Worm (Caenorhabditis elegans) whole organism, L2 larva: ENCODE data around the gene T23B5.3.
A peak's percentile ranks its signal among the peaks of the same experiment; 100 is the strongest.
"Not testable (repeated sequence)": the region's sequence is repeated elsewhere in the genome, so short reads cannot be mapped to it uniquely, and the experiment has no call there.

Experiments
- C34F6.9 ChIP-seq: fragments of 150-350 bp; optimal IDR thresholded peaks from 2 replicates; lab custom pipeline; 2014; ENCODE audit warnings: missing biosample characterization, missing genetic modification characterization
- F13H6.1 ChIP-seq: sonication (generic microtip); optimal IDR thresholded peaks from 2 replicates; lab custom pipeline; 2016; ENCODE audit warnings: missing genetic modification characterization, missing compliant biosample characterization
- R02D3.7 ChIP-seq: fragments of 150-350 bp; optimal IDR thresholded peaks from 2 replicates; lab custom pipeline; 2014; ENCODE audit warnings: missing biosample characterization, missing genetic modification characterization
- ZK546.5 ChIP-seq: sonication (generic microtip); optimal IDR thresholded peaks from 2 replicates; lab custom pipeline; 2017; ENCODE audit warnings: missing biosample characterization, missing genetic modification characterization
- aly-2 ChIP-seq: fragments of 150-350 bp; optimal IDR thresholded peaks from 2 replicates; lab custom pipeline; 2014; ENCODE audit warnings: missing biosample characterization, missing genetic modification characterization
- ceh-16 ChIP-seq: fragments of 150-350 bp; optimal IDR thresholded peaks from 2 replicates; lab custom pipeline; 2014; ENCODE audit warnings: missing biosample characterization, missing genetic modification characterization
- crh-2 ChIP-seq: sonication (generic microtip); optimal IDR thresholded peaks from 2 replicates; lab custom pipeline; 2017; ENCODE audit warnings: missing biosample characterization, missing genetic modification characterization
- dmd-4 ChIP-seq: sonication (generic microtip); optimal IDR thresholded peaks from 2 replicates; lab custom pipeline; 2017; ENCODE audit warnings: missing biosample characterization, missing genetic modification characterization
- egl-27 ChIP-seq: sonication (generic microtip); optimal IDR thresholded peaks from 3 replicates; lab custom pipeline; 2017; ENCODE audit warnings: missing biosample characterization, missing genetic modification reagents, missing genetic modification characterization
- elt-1 ChIP-seq: fragments of 150-350 bp; optimal IDR thresholded peaks from 2 replicates; lab custom pipeline; 2014; ENCODE audit warnings: missing biosample characterization, missing genetic modification characterization
- elt-3 ChIP-seq: sonication (generic microtip); optimal IDR thresholded peaks from 2 replicates; lab custom pipeline; 2017; ENCODE audit warnings: missing biosample characterization, missing genetic modification characterization
- fos-1 ChIP-seq: fragments of 150-350 bp; optimal IDR thresholded peaks from 2 replicates; lab custom pipeline; 2014; ENCODE audit warnings: missing biosample characterization, missing genetic modification characterization
- lin-13 ChIP-seq: fragments of 150-350 bp; optimal IDR thresholded peaks from 2 replicates; lab custom pipeline; 2014; ENCODE audit warnings: missing biosample characterization, missing genetic modification reagents, missing genetic modification characterization
- lin-39 ChIP-seq: fragments of 150-350 bp; optimal IDR thresholded peaks from 2 replicates; lab custom pipeline; 2014; ENCODE audit warnings: missing biosample characterization, missing genetic modification reagents, missing genetic modification characterization
- lsy-2 ChIP-seq, 2 experiments: fragments of 150-350 bp in 1 of 2; sonication (generic microtip) in 1 of 2; optimal IDR thresholded peaks; 2 replicates each; lab custom pipeline; 2014 to 2017; ENCODE audit warnings: missing biosample characterization in 2 of 2, missing genetic modification characterization in 2 of 2
- mab-5 ChIP-seq: fragments of 150-350 bp; optimal IDR thresholded peaks from 2 replicates; lab custom pipeline; 2014; ENCODE audit warnings: missing biosample characterization, missing genetic modification characterization
- mbf-1 ChIP-seq: sonication (generic microtip); optimal IDR thresholded peaks from 2 replicates; lab custom pipeline; 2017; ENCODE audit warnings: missing biosample characterization, missing genetic modification characterization
- mdl-1 ChIP-seq, 2 experiments: fragments of 150-350 bp in 1 of 2; sonication (generic microtip) in 1 of 2; optimal IDR thresholded peaks; 2 replicates each; lab custom pipeline; 2017; ENCODE audit warnings: missing biosample characterization in 2 of 2, missing genetic modification characterization in 2 of 2
- nhr-11 ChIP-seq: fragments of 150-350 bp; optimal IDR thresholded peaks from 2 replicates; lab custom pipeline; 2014; ENCODE audit warnings: missing biosample characterization, missing genetic modification characterization
- nhr-12 ChIP-seq: fragments of 150-350 bp; optimal IDR thresholded peaks from 2 replicates; lab custom pipeline; 2014; ENCODE audit warnings: missing biosample characterization, missing genetic modification characterization
- nhr-129 ChIP-seq: fragments of 150-350 bp; optimal IDR thresholded peaks from 2 replicates; lab custom pipeline; 2014; ENCODE audit warnings: missing biosample characterization, missing genetic modification characterization
- nhr-237 ChIP-seq: fragments of 150-350 bp; optimal IDR thresholded peaks from 2 replicates; lab custom pipeline; 2014; ENCODE audit warnings: missing biosample characterization, missing genetic modification characterization
- nhr-25 ChIP-seq: fragments of 150-350 bp; sonication (generic microtip); optimal IDR thresholded peaks from 3 replicates; lab custom pipeline; 2014; ENCODE audit warnings: missing biosample characterization, missing genetic modification characterization
- nhr-6 ChIP-seq: fragments of 150-350 bp; optimal IDR thresholded peaks from 2 replicates; lab custom pipeline; 2014; ENCODE audit warnings: missing biosample characterization, missing genetic modification characterization
- nhr-77 ChIP-seq: fragments of 150-350 bp; optimal IDR thresholded peaks from 2 replicates; lab custom pipeline; 2014; ENCODE audit warnings: missing biosample characterization, missing genetic modification characterization
- sem-4 ChIP-seq: fragments of 150-350 bp; optimal IDR thresholded peaks from 2 replicates; lab custom pipeline; 2014; ENCODE audit warnings: missing biosample characterization, missing genetic modification reagents, missing genetic modification characterization
- skn-1 ChIP-seq: sonication (generic microtip); optimal IDR thresholded peaks from 2 replicates; lab custom pipeline; 2017; ENCODE audit warnings: missing biosample characterization, missing genetic modification characterization
- sma-3 ChIP-seq: sonication (generic microtip); optimal IDR thresholded peaks from 2 replicates; lab custom pipeline; 2016; ENCODE audit warnings: missing genetic modification reagents, missing genetic modification characterization, missing compliant biosample characterization
- sma-9 ChIP-seq, 2 experiments: fragments of 150-350 bp in 1 of 2; sonication (generic microtip) in 1 of 2; optimal IDR thresholded peaks; 2 replicates each; lab custom pipeline; 2014 to 2016; ENCODE audit warnings: missing genetic modification characterization in 2 of 2, mild to moderate bottlenecking in 1 of 2, missing biosample characterization in 1 of 2, missing compliant biosample characterization in 1 of 2, missing genetic modification reagents in 1 of 2, moderate library complexity in 1 of 2
- snpc-4 ChIP-seq: fragments of 150-350 bp; optimal IDR thresholded peaks from 2 replicates; lab custom pipeline; 2014; ENCODE audit warnings: missing biosample characterization, missing genetic modification characterization
- unc-39 ChIP-seq: fragments of 150-350 bp; optimal IDR thresholded peaks from 2 replicates; lab custom pipeline; 2014; ENCODE audit warnings: missing biosample characterization, missing genetic modification characterization
- unc-55 ChIP-seq: fragments of 150-350 bp; sonication (generic microtip); optimal IDR thresholded peaks from 3 replicates; lab custom pipeline; 2014; ENCODE audit warnings: missing biosample characterization, missing genetic modification reagents, missing genetic modification characterization
- unc-62 ChIP-seq: fragments of 150-350 bp; optimal IDR thresholded peaks from 2 replicates; lab custom pipeline; 2014; ENCODE audit warnings: missing biosample characterization, missing genetic modification reagents, missing genetic modification characterization
- zag-1 ChIP-seq: fragments of 150-350 bp; optimal IDR thresholded peaks from 2 replicates; lab custom pipeline; 2014; ENCODE audit warnings: missing biosample characterization, missing genetic modification characterization
- ztf-1 ChIP-seq: fragments of 200-800 bp; sonication (Bioruptor generic); conservative IDR thresholded peaks from 2 replicates; pipeline ENCODE4 v1.3.6; 2022; ENCODE audit warnings: missing genetic modification characterization, missing compliant biosample characterization
- ztf-4 ChIP-seq: fragments of 150-350 bp; optimal IDR thresholded peaks from 2 replicates; lab custom pipeline; 2014; ENCODE audit warnings: missing biosample characterization, missing genetic modification characterization

The T23B5.3 gene

DNA sequence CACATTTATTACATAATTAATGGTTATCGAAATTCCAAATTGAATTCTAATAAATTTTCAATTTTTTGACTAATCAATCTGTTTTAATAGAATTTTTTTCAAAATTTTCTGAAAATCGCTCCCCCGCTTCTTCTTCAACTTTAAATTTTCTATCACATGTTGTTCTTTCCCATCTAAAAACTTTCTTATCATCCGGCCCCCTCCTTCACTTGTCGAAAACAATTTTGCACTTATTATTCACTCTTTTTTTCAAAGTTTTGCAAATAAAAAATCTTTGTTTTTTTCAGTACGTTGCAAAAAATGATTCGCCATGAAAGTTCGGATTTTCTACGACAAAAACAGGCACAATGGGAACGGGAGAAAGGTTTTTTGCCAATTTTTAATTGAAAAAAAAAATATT, at the start of gene T23B5.3:
TSS of gene T23B5.3 (plus strand) at position 301 of the 400 bp plus-strand sequence.
- TF ChIP-seq nhr-12 = no peak
- no peak for TF ChIP-seq R02D3.7
- no peak for TF ChIP-seq nhr-25 (tag; lab: Kevin White, UChicago)
- no peak for TF ChIP-seq mab-5
- no peak for TF ChIP-seq lsy-2 (tag; optimal IDR thresholded peaks at IDR 0.05; lab: Kevin White, UChicago)
- TF ChIP-seq mbf-1 (tag; lab: Kevin White, UChicago) = no peak
- TF ChIP-seq ceh-16 (tag; lab: Kevin White, UChicago) = no peak

- TF ChIP-seq nhr-25 (tag; lab: Kevin White, UChicago); C34F6.9; lin-13 (GFP tag; lab: Kevin White, UChicago): not testable (repeated sequence)
Observed at ce11 chrIV:12639311-12639710, 49.2 kb upstream of the T23B5.3 start, which contains the start of gene C26H9A.3. Gene C26H9A.3 (minus strand): TSS chrIV:12639411.

DNA sequence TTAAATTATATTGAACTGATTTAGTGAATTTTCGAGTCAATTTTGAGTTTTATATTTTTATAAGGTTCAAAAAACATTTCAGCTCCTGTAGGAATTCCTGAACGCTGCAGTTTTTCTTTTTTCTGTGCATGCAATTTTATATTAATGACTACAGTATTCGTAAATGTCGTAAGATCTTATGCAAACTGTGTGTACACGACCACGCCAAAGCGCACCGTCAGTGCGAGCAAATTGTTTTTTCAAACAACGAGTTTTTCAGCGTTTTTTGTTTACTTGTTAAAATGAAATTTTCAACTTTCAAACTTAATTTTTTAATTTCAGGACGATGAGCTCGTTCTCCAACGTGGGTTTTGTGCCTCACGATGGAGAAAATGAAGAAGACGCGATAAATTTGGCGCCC, 48.3 kb upstream of the T23B5.3 start, which contains the start of gene vha-7:
TSS of gene vha-7 (plus strand) at position 326 of the 400 bp plus-strand sequence.
- TF ChIP-seq lsy-2 (tag; optimal IDR thresholded peaks at IDR 0.05; lab: Kevin White, UChicago) (no peak), ztf-4 (tag; lab: Kevin White, UChicago) (no peak), zag-1 (tag; lab: Kevin White, UChicago) (no peak), skn-1 (tag; lab: Kevin White, UChicago) (no peak), unc-39 (tag; lab: Kevin White, UChicago) (no peak), crh-2 (tag; lab: Kevin White, UChicago) (no peak), dmd-4 (no peak), lin-39 (tag; lab: Kevin White, UChicago) (no peak), nhr-129 (tag; lab: Kevin White, UChicago) (no peak), egl-27 (tag; lab: Kevin White, UChicago) (no peak), mbf-1 (tag; lab: Kevin White, UChicago) (no peak)

DNA sequence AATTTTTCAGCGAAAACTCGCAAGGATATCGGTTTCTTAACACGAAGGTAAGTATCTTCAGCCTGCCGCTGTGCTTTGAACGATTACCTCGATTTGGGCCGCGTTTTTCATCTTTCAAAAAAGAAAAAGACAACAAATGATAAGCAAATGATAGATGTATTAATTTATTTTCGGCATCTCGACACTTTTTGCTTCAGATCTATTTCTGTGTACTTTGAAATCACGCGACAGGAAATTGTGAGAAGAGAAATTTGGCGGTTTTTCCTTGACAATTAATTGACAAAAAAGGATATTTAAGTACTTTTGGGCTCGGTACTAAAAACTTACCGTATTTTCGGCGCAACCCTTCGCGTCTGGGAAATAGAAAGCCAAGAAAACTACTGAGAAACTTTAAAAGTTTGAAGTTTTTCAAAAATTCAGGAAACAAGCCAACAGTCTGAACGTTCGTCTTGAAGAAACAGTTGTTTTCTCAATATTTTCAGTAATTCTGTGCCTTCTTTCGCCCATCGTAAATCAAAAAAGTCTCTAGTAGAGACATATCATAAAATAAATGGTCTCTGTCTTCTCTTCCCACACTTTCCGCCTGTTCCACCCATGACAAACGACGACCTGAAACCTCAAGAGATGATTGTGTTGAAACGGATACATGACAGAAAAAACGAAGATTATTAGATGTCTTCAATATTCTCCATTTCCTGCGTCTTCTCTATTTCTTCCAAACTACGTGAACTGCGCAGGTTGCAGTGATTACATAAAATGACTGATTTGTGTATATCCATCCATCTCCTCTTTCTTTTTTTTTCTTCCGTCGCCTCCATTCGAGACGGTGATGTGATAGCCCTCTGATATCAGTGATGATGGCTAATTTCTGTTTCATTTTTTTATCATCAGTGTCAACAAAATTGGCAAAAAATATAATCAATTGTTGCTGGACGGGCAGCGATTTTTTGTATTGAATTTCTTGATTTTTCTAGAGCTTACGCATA, 47.3 kb upstream of the T23B5.3 start:
- TF ChIP-seq sma-9 (GFP tag; optimal IDR thresholded peaks at IDR 0.05; lab: Kevin White, UChicago) (peak; percentile 26), sma-9 (tag; optimal IDR thresholded peaks at IDR 0.05; lab: Kevin White, UChicago) (no peak), nhr-129 (tag; lab: Kevin White, UChicago) (peak; percentile 8), nhr-237 (no peak), skn-1 (tag; lab: Kevin White, UChicago) (no peak), aly-2 (tag; lab: Kevin White, UChicago) (no peak), fos-1 (tag; lab: Kevin White, UChicago) (peak; percentile 30), unc-62 (GFP tag; lab: Kevin White, UChicago) (no peak), nhr-77 (tag; lab: Kevin White, UChicago) (no peak)

ce11 chrIV:12650597-12650996, 37.9 kb upstream of the T23B5.3 start:
- TF ChIP-seq unc-39 (tag; lab: Kevin White, UChicago) = no peak
- TF ChIP-seq sma-3 (GFP tag; lab: Kevin White, UChicago) = no peak
- TF ChIP-seq unc-55 (GFP tag; lab: Kevin White, UChicago) = no peak
- no peak for TF ChIP-seq unc-62 (GFP tag; lab: Kevin White, UChicago)
- TF ChIP-seq lsy-2 (tag; optimal IDR thresholded peaks at IDR 0.05; lab: Kevin White, UChicago) = no peak
- TF ChIP-seq ZK546.5 (tag; lab: Kevin White, UChicago) = no peak
- no peak for TF ChIP-seq ztf-4 (tag; lab: Kevin White, UChicago)
- no peak for TF ChIP-seq nhr-11
- TF ChIP-seq elt-3 (tag; lab: Kevin White, UChicago) = no peak
- TF ChIP-seq zag-1 (tag; lab: Kevin White, UChicago) = no peak
- no peak for TF ChIP-seq dmd-4
- no peak for TF ChIP-seq snpc-4

DNA sequence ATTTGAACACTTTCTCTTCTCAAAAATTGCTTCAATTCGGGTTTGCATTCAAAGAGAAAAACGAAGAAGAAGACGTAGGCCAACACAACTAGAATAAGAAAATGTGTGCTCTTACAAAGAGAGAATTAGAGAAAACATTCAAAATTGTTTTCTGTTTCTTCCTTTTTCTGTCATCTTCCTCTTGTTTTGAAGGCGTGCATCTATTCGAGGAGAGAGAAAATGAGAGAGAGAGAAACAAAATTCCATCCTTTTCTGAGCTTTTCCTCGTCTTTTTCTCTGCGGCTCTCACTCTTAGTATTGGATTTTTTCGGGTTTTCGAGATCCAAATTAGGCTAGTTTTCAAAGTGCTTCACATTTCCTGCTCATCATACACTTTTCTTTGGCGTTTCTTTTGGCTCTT, 36.9 kb upstream of the T23B5.3 start:
- TF ChIP-seq sma-9 (GFP tag; optimal IDR thresholded peaks at IDR 0.05; lab: Kevin White, UChicago) (peak; percentile 76), sma-9 (tag; optimal IDR thresholded peaks at IDR 0.05; lab: Kevin White, UChicago) (no peak), mab-5 (no peak), nhr-237 (no peak), lsy-2 (tag; optimal IDR thresholded peaks at IDR 0.05; lab: Kevin White, UChicago) (peak; percentile 55 to 73), C34F6.9 (peak; percentile 94), nhr-12 (no peak), ztf-1 (GFP tag; lab: Robert Waterston, UW) (no peak), nhr-6 (tag; lab: Kevin White, UChicago) (peak; percentile 57), nhr-129 (tag; lab: Kevin White, UChicago) (peak; percentile 58), egl-27 (tag; lab: Kevin White, UChicago) (peak; percentile 41), skn-1 (tag; lab: Kevin White, UChicago) (no peak), crh-2 (tag; lab: Kevin White, UChicago) (peak; percentile 69), fos-1 (tag; lab: Kevin White, UChicago) (peak; percentile 9), sem-4 (tag; lab: Kevin White, UChicago) (peak; percentile 38), zag-1 (tag; lab: Kevin White, UChicago) (peak; percentile 69), R02D3.7 (no peak), unc-55 (GFP tag; lab: Kevin White, UChicago) (peak; percentile 97), mbf-1 (tag; lab: Kevin White, UChicago) (no peak), elt-1 (tag; lab: Kevin White, UChicago) (no peak), lin-13 (GFP tag; lab: Kevin White, UChicago) (peak; percentile 49), F13H6.1 (peak; percentile 25), mdl-1 (tag; optimal IDR thresholded peaks at IDR 0.05; lab: Kevin White, UChicago) (peak in 1 of 2 experiments; percentile 61)
